Fruit fly (Drosophila melanogaster) whole organism, embryonic: Measurements from ENCODE around the gene Pop2.

Source experiments
- Antp ChIP-seq: fragments of 200-800 bp; sonication (Bioruptor generic); optimal IDR thresholded peaks from 3 replicates; lab custom pipeline; 2016; ENCODE audit warnings: missing biosample characterization, missing genetic modification characterization
- Bteb2 ChIP-seq: fragments of 200-800 bp; sonication (Bioruptor generic); optimal IDR thresholded peaks from 2 replicates; lab custom pipeline; 2016; ENCODE audit warnings: missing biosample characterization, missing genetic modification characterization
- CG10274 ChIP-seq: fragments of 200-800 bp; sonication (Bioruptor generic); optimal IDR thresholded peaks from 3 replicates; lab custom pipeline; 2017; ENCODE audit warnings: missing biosample characterization, mild to moderate bottlenecking, missing genetic modification characterization
- CG10565 ChIP-seq: fragments of 200-800 bp; sonication (Bioruptor generic); optimal IDR thresholded peaks from 3 replicates; lab custom pipeline; 2016; ENCODE audit warnings: missing biosample characterization, mild to moderate bottlenecking, missing genetic modification characterization
- CG10979 ChIP-seq: fragments of 200-800 bp; sonication (Bioruptor generic); optimal IDR thresholded peaks from 2 replicates; lab custom pipeline; 2018; ENCODE audit warnings: missing biosample characterization, mild to moderate bottlenecking, missing genetic modification characterization, moderate library complexity
- CG11247 ChIP-seq: fragments of 200-800 bp; sonication (Bioruptor generic); IDR thresholded peaks from 2 replicates; pipeline ENCODE4 v1.3.6; 2022; ENCODE audit warnings: missing biosample characterization, missing genetic modification characterization
- CG14441 ChIP-seq: fragments of 200-800 bp; sonication (Bioruptor generic); IDR thresholded peaks from 2 replicates; pipeline ENCODE4 v1.3.6; 2022; ENCODE audit warnings: missing biosample characterization, missing genetic modification characterization
- CG15479 ChIP-seq: fragments of 200-800 bp; sonication (Bioruptor generic); optimal IDR thresholded peaks from 3 replicates; lab custom pipeline; 2019; ENCODE audit warnings: missing biosample characterization, mild to moderate bottlenecking, missing genetic modification characterization, moderate library complexity
- CG2875 ChIP-seq: fragments of 200-800 bp; sonication (Bioruptor generic); optimal IDR thresholded peaks from 2 replicates; lab custom pipeline; 2017; ENCODE audit warnings: missing biosample characterization, mild to moderate bottlenecking, missing genetic modification characterization, missing genetic modification reagents
- CG34376 ChIP-seq: fragments of 200-800 bp; sonication (Bioruptor generic); optimal IDR thresholded peaks from 2 replicates; lab custom pipeline; 2018; ENCODE audit warnings: missing biosample characterization, mild to moderate bottlenecking, missing genetic modification characterization
- CG3838 ChIP-seq: fragments of 200-800 bp; sonication (Bioruptor generic); optimal IDR thresholded peaks from 3 replicates; lab custom pipeline; 2016; ENCODE audit warnings: missing biosample characterization, missing genetic modification characterization
- CG3995 ChIP-seq: fragments of 200-800 bp; sonication (Bioruptor generic); optimal IDR thresholded peaks from 3 replicates; lab custom pipeline; 2016; ENCODE audit warnings: missing biosample characterization, missing genetic modification characterization
- CG4424 ChIP-seq: fragments of 200-800 bp; sonication (Bioruptor generic); optimal IDR thresholded peaks from 3 replicates; lab custom pipeline; 2016; ENCODE audit warnings: missing biosample characterization, missing genetic modification characterization
- CG6272 ChIP-seq: fragments of 200-800 bp; sonication (Bioruptor generic); IDR thresholded peaks from 2 replicates; pipeline ENCODE4 v1.3.6; 2022; ENCODE audit warnings: missing biosample characterization, missing genetic modification characterization
- CG6813 ChIP-seq: fragments of 200-800 bp; sonication (Bioruptor generic); optimal IDR thresholded peaks from 2 replicates; lab custom pipeline; 2017; ENCODE audit warnings: missing biosample characterization, missing genetic modification characterization, mild to moderate bottlenecking, moderate library complexity, missing genetic modification reagents
- CG8924 ChIP-seq: fragments of 200-800 bp; optimal IDR thresholded peaks from 3 replicates; lab custom pipeline; 2019; ENCODE audit warnings: missing biosample characterization, mild to moderate bottlenecking, missing genetic modification characterization, moderate library complexity
- CG9932 ChIP-seq: fragments of 200-800 bp; sonication (Bioruptor generic); IDR thresholded peaks from 2 replicates; pipeline ENCODE4 v1.3.6; 2022; ENCODE audit warnings: missing biosample characterization, missing genetic modification characterization
- Dad ChIP-seq: fragments of 200-800 bp; sonication (Bioruptor generic); optimal IDR thresholded peaks from 3 replicates; lab custom pipeline; 2016; ENCODE audit warnings: missing biosample characterization, missing genetic modification characterization
- Dip3 ChIP-seq: fragments of 200-800 bp; sonication (Bioruptor generic); optimal IDR thresholded peaks from 3 replicates; lab custom pipeline; 2016; ENCODE audit warnings: missing biosample characterization, missing genetic modification characterization
- ERR ChIP-seq: fragments of 200-800 bp; sonication (Bioruptor generic); optimal IDR thresholded peaks from 2 replicates; lab custom pipeline; 2016; ENCODE audit warnings: missing biosample characterization, missing genetic modification characterization
- Elba2 ChIP-seq: fragments of 200-800 bp; sonication (Bioruptor generic); optimal IDR thresholded peaks from 3 replicates; lab custom pipeline; 2016; ENCODE audit warnings: missing biosample characterization, missing genetic modification characterization
- Fer2 ChIP-seq: fragments of 200-800 bp; sonication (Bioruptor generic); optimal IDR thresholded peaks from 2 replicates; lab custom pipeline; 2018; ENCODE audit warnings: missing biosample characterization, mild to moderate bottlenecking, missing genetic modification characterization, moderate library complexity
- GATAe ChIP-seq: fragments of 200-800 bp; sonication (Bioruptor generic); conservative IDR thresholded peaks from 2 replicates; pipeline ENCODE4 v1.3.6; 2022; ENCODE audit warnings: missing biosample characterization, missing genetic modification characterization
- HLH4C ChIP-seq: fragments of 200-800 bp; sonication (Bioruptor generic); IDR thresholded peaks from 3 replicates; pipeline ENCODE4 v1.3.6; 2022; ENCODE audit warnings: missing biosample characterization, missing genetic modification characterization; ENCODE audit not compliant: partially characterized antibody
- Jarid2 ChIP-seq: fragments of 200-800 bp; sonication (Bioruptor generic); optimal IDR thresholded peaks from 3 replicates; lab custom pipeline; 2017; ENCODE audit warnings: mild to moderate bottlenecking, missing biosample characterization, missing genetic modification reagents, missing genetic modification characterization
- Kr ChIP-seq: fragments of 200-800 bp; sonication (Bioruptor generic); optimal IDR thresholded peaks from 2 replicates; lab custom pipeline; 2017; ENCODE audit warnings: missing biosample characterization, mild to moderate bottlenecking, missing genetic modification characterization
- Lim3 ChIP-seq: fragments of 200-800 bp; sonication (Bioruptor generic); IDR thresholded peaks from 2 replicates; pipeline ENCODE4 v1.3.6; 2022; ENCODE audit warnings: missing biosample characterization, missing genetic modification characterization
- Lpt ChIP-seq: fragments of >200 bp; optimal IDR thresholded peaks from 2 replicates; lab custom pipeline; 2018; ENCODE audit warnings: missing biosample characterization, missing genetic modification characterization
- Max ChIP-seq: fragments of 200-800 bp; sonication (Bioruptor generic); optimal IDR thresholded peaks from 2 replicates; lab custom pipeline; 2016; ENCODE audit warnings: missing biosample characterization, mild to moderate bottlenecking, missing genetic modification characterization
- Opbp ChIP-seq: fragments of 200-800 bp; sonication (Bioruptor generic); IDR thresholded peaks from 3 replicates; pipeline ENCODE4 v1.3.6; 2022; ENCODE audit warnings: missing biosample characterization, missing genetic modification characterization; ENCODE audit not compliant: partially characterized antibody
- Vsx1 ChIP-seq: fragments of 200-800 bp; sonication (Bioruptor generic); optimal IDR thresholded peaks from 2 replicates; lab custom pipeline; 2017; ENCODE audit warnings: missing biosample characterization, mild to moderate bottlenecking, missing genetic modification characterization, missing genetic modification reagents
- abd-A ChIP-seq: fragments of 200-800 bp; sonication (Bioruptor generic); optimal IDR thresholded peaks from 3 replicates; lab custom pipeline; 2019; ENCODE audit warnings: missing biosample characterization, mild to moderate bottlenecking, missing genetic modification characterization, moderate library complexity
- bbx ChIP-seq: fragments of 200-800 bp; sonication (Bioruptor generic); IDR thresholded peaks from 2 replicates; pipeline ENCODE4 v1.3.6; 2022; ENCODE audit warnings: missing biosample characterization, missing genetic modification characterization; ENCODE audit not compliant: partially characterized antibody
- dysf ChIP-seq: fragments of 200-800 bp; sonication (Bioruptor generic); IDR thresholded peaks from 3 replicates; pipeline ENCODE4 v1.3.6; 2022; ENCODE audit warnings: missing biosample characterization, missing genetic modification characterization
- ems ChIP-seq: fragments of 200-800 bp; sonication (Bioruptor generic); optimal IDR thresholded peaks from 3 replicates; lab custom pipeline; 2016; ENCODE audit warnings: missing biosample characterization, missing genetic modification characterization
- ewg ChIP-seq: fragments of 200-800 bp; sonication (Bioruptor generic); optimal IDR thresholded peaks from 3 replicates; lab custom pipeline; 2017; ENCODE audit warnings: mild to moderate bottlenecking, missing biosample characterization, missing genetic modification reagents, missing genetic modification characterization
- fu2 ChIP-seq: fragments of 200-800 bp; sonication (Bioruptor generic); optimal IDR thresholded peaks from 2 replicates; lab custom pipeline; 2016; ENCODE audit warnings: missing biosample characterization, missing genetic modification characterization
- ind ChIP-seq: fragments of 200-800 bp; sonication (Bioruptor generic); optimal IDR thresholded peaks from 3 replicates; lab custom pipeline; 2016; ENCODE audit warnings: missing biosample characterization, missing genetic modification characterization
- lilli ChIP-seq: fragments of 200-800 bp; sonication (Bioruptor generic); optimal IDR thresholded peaks from 3 replicates; lab custom pipeline; 2016; ENCODE audit warnings: missing biosample characterization, missing genetic modification characterization
- mam ChIP-seq: fragments of 200-800 bp; sonication (Bioruptor generic); optimal IDR thresholded peaks from 3 replicates; lab custom pipeline; 2016; ENCODE audit warnings: missing biosample characterization, missing genetic modification characterization
- onecut ChIP-seq: fragments of 200-800 bp; sonication (Bioruptor generic); IDR thresholded peaks from 2 replicates; pipeline ENCODE4 v1.3.6; 2022; ENCODE audit warnings: missing biosample characterization, missing genetic modification characterization
- pan ChIP-seq, 4 experiments: fragments of >200 bp in 3 of 4; fragments of 200-800 bp in 1 of 4; sonication (Bioruptor generic) in 1 of 4; optimal IDR thresholded peaks in 3 of 4; IDR thresholded peaks in 1 of 4; 2 replicates each; pipeline versions ENCODE4 v1.3.6 to Lab custom; 2017 to 2022; ENCODE audit warnings: missing biosample characterization in 2 of 4, missing genetic modification characterization in 2 of 4, mixed read lengths in 1 of 4
- row ChIP-seq: fragments of 200-800 bp; sonication (Bioruptor generic); IDR thresholded peaks from 3 replicates; pipeline ENCODE4 v1.3.6; 2022; ENCODE audit warnings: missing biosample characterization, missing genetic modification characterization
- sna ChIP-seq: fragments of 200-800 bp; sonication (Bioruptor generic); IDR thresholded peaks from 2 replicates; pipeline ENCODE4 v1.3.6; 2022; ENCODE audit warnings: missing biosample characterization, missing genetic modification characterization; ENCODE audit not compliant: partially characterized antibody
- sob ChIP-seq: fragments of 200-800 bp; sonication (Bioruptor generic); IDR thresholded peaks from 2 replicates; pipeline ENCODE4 v1.3.6; 2022; ENCODE audit warnings: missing biosample characterization, missing genetic modification characterization
- tio ChIP-seq: fragments of 200-800 bp; sonication (Bioruptor generic); optimal IDR thresholded peaks from 2 replicates; lab custom pipeline; 2017; ENCODE audit warnings: missing biosample characterization, missing genetic modification characterization, inconsistent platforms
- tll ChIP-seq, 2 experiments: fragments of 200-800 bp in 1 of 2; fragments of >200 bp in 1 of 2; sonication (Bioruptor generic) in 1 of 2; optimal IDR thresholded peaks; 2 replicates each; lab custom pipeline; 2017 to 2019; ENCODE audit warnings: missing biosample characterization in 2 of 2, missing genetic modification characterization in 2 of 2, mild to moderate bottlenecking in 1 of 2, moderate library complexity in 1 of 2
- twi ChIP-seq: fragments of 200-800 bp; optimal IDR thresholded peaks from 2 replicates; lab custom pipeline; 2019; ENCODE audit warnings: missing biosample characterization, mild to moderate bottlenecking, missing genetic modification characterization, moderate library complexity
- z ChIP-seq: fragments of 200-800 bp; sonication (Bioruptor generic); IDR thresholded peaks from 3 replicates; pipeline ENCODE4 v1.3.6; 2022; ENCODE audit warnings: missing biosample characterization, missing genetic modification characterization

Gene Pop2

DNA sequence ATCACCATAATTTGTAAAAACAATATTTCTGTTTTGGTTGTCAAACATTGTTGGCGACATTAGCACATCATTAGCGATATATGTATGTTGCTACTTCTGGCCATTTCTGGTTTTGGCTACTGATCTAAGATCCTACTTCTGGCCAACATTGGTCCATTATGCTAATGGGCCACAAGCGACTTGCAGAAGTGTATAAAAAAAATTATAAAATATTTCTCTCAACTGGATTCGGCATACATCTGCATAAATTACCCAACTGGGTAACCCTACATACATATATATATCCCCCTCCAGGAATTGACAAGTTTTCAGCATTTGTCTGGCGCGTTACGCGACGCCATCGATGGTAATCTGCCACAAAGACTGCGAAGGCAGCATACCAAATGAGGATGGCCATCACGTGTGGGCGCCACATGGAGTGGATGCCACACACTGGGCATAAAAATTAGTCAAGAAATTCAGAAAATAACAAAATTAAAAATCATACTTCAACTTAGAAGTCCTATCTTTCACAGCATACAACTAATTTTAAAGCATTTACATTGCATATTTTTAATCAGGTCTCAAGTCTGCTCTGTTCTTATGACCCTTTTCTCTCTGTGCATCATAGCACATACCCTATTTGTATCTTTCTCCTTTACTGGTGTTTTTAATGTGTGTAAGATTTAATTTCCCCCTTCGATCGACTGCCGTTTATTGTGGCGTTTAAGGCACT, 34.9 kb upstream of the Pop2 start (continued):
- TF ChIP-seq Max (GFP tag; lab: Kevin White, UChicago): peak; percentile 27
- TF ChIP-seq onecut (GFP tag; lab: Robert Waterston, UW): peak; percentile 49
- no peak for TF ChIP-seq CG10274
- TF ChIP-seq ems (GFP tag; lab: Kevin White, UChicago): peak; percentile 30
- no peak for TF ChIP-seq Jarid2 (GFP tag; lab: Kevin White, UChicago)
- TF ChIP-seq row (GFP tag; lab: Robert Waterston, UW): peak; percentile 71
- peak; percentile 49 for TF ChIP-seq tio (GFP tag; lab: Kevin White, UChicago)
- TF ChIP-seq CG6272 (GFP tag; lab: Robert Waterston, UW): no peak
- TF ChIP-seq ind (GFP tag; lab: Kevin White, UChicago): peak; percentile 22
- no peak for TF ChIP-seq CG2875 (GFP tag; lab: Kevin White, UChicago)
- no peak for TF ChIP-seq Kr
- no peak for TF ChIP-seq CG15479
- TF ChIP-seq HLH4C (GFP tag; lab: Robert Waterston, UW): no peak
- peak; percentile 73 for TF ChIP-seq sob (GFP tag; lab: Robert Waterston, UW)
- peak; percentile 30; the same call in 1 of the 2 replicates for TF ChIP-seq CG9932 (GFP tag; lab: Robert Waterston, UW)
- TF ChIP-seq CG10565 (GFP tag; lab: Kevin White, UChicago): no peak
- peak; percentile 89 for TF ChIP-seq CG10979 (tag; lab: Kevin White, UChicago)
- no peak for TF ChIP-seq Opbp (GFP tag; lab: Robert Waterston, UW)
- no peak for TF ChIP-seq Fer2
- no peak for TF ChIP-seq ERR (GFP tag; lab: Kevin White, UChicago)
- TF ChIP-seq Vsx1 (GFP tag; lab: Kevin White, UChicago): no peak
- TF ChIP-seq sna (GFP tag; lab: Robert Waterston, UW): no peak
- TF ChIP-seq CG34376 (GFP tag; lab: Kevin White, UChicago): no peak
- peak; percentile 63; the same call in 2 of the 3 replicates for TF ChIP-seq dysf
- no peak for TF ChIP-seq bbx (GFP tag; lab: Robert Waterston, UW)
- peak; percentile 48 for TF ChIP-seq twi (tag; lab: Kevin White, UChicago)
- no peak for TF ChIP-seq z (GFP tag; lab: Robert Waterston, UW)
- peak; percentile 70 for TF ChIP-seq CG4424
- peak; percentile 30 for TF ChIP-seq lilli
- no peak for TF ChIP-seq CG3995 (GFP tag; lab: Kevin White, UChicago)
- TF ChIP-seq Bteb2 (GFP tag; lab: Kevin White, UChicago): no peak
- peak; percentile 1 for TF ChIP-seq mam (GFP tag; lab: Kevin White, UChicago)
- peak; percentile 9 for TF ChIP-seq CG6813 (GFP tag; lab: Kevin White, UChicago)
- TF ChIP-seq ewg (GFP tag; lab: Kevin White, UChicago): peak; percentile 20
- TF ChIP-seq Antp (GFP tag; lab: Kevin White, UChicago): no peak
- TF ChIP-seq Lpt (GFP tag; lab: Kevin White, UChicago): no peak
- TF ChIP-seq CG8924 (tag; lab: Kevin White, UChicago): peak; percentile 23
- TF ChIP-seq Elba2 (GFP tag; lab: Kevin White, UChicago): no peak
- no peak for TF ChIP-seq CG11247 (GFP tag; lab: Robert Waterston, UW)
- no peak for TF ChIP-seq pan (optimal IDR thresholded peaks at IDR 0.05; lab: Kevin White, UChicago)
- peak in 1 of 2 experiments; percentile 43 for TF ChIP-seq pan (GFP tag; optimal IDR thresholded peaks at IDR 0.05 in 1 of 2, IDR thresholded peaks at IDR 0.05 in 1 of 2)
- TF ChIP-seq fu2: no peak
- no peak for TF ChIP-seq tll (GFP tag; optimal IDR thresholded peaks at IDR 0.05; lab: Kevin White, UChicago)
- no peak for TF ChIP-seq Lim3 (GFP tag; lab: Robert Waterston, UW)
- no peak for TF ChIP-seq Dip3
- TF ChIP-seq abd-A: peak; percentile 48
- no peak for TF ChIP-seq CG3838 (GFP tag; lab: Kevin White, UChicago)
- TF ChIP-seq GATAe (GFP tag; lab: Robert Waterston, UW): no peak
- TF ChIP-seq CG14441 (GFP tag; lab: Robert Waterston, UW): peak; percentile 67
- TF ChIP-seq Dad: no peak
